Worm (Caenorhabditis elegans) whole organism, midembryonic: ENCODE results near the gene lep-2.

Source experiments
- T22C8.4 ChIP-seq: fragments of 200-800 bp; sonication (Bioruptor generic); IDR thresholded peaks from 2 replicates; pipeline ENCODE4 v1.3.6; 2022; ENCODE audit warnings: missing genetic modification characterization, missing compliant biosample characterization
- cog-1 ChIP-seq: sonication (generic microtip); optimal IDR thresholded peaks from 2 replicates; lab custom pipeline; 2016; ENCODE audit warnings: missing genetic modification characterization, missing compliant biosample characterization
- flt-1 ChIP-seq: fragments of 200-800 bp; sonication (Bioruptor generic); IDR thresholded peaks from 2 replicates; pipeline ENCODE4 v1.3.6; 2022; ENCODE audit warnings: missing genetic modification characterization, missing compliant biosample characterization
- klf-2 ChIP-seq: fragments of 200-800 bp; sonication (Bioruptor generic); conservative IDR thresholded peaks from 2 replicates; pipeline ENCODE4 v1.3.6; 2022; ENCODE audit warnings: missing genetic modification reagents, missing genetic modification characterization, missing compliant biosample characterization
- med-1 ChIP-seq: sonication (generic microtip); optimal IDR thresholded peaks from 2 replicates; lab custom pipeline; 2017; ENCODE audit warnings: missing genetic modification characterization, mild to moderate bottlenecking, missing compliant biosample characterization, antibody characterized with exemption, missing genetic modification reagents; ENCODE audit not compliant: insufficient read depth
- ref-1 ChIP-seq: fragments of 200-800 bp; sonication (Bioruptor generic); conservative IDR thresholded peaks from 2 replicates; pipeline ENCODE4 v1.3.6; 2022; ENCODE audit warnings: missing genetic modification reagents, missing genetic modification characterization, missing compliant biosample characterization
- tab-1 ChIP-seq: fragments of 200-800 bp; sonication (Bioruptor generic); IDR thresholded peaks from 2 replicates; pipeline ENCODE4 v1.3.6; 2022; ENCODE audit warnings: missing genetic modification characterization, missing compliant biosample characterization
- ztf-23 ChIP-seq: fragments of 200-800 bp; sonication (Bioruptor generic); IDR thresholded peaks from 2 replicates; pipeline ENCODE4 v1.3.6; 2022; ENCODE audit warnings: missing genetic modification reagents, missing genetic modification characterization, missing compliant biosample characterization
- ztf-29 ChIP-seq: fragments of 200-800 bp; sonication (Bioruptor generic); IDR thresholded peaks from 2 replicates; pipeline ENCODE4 v1.3.6; 2022; ENCODE audit warnings: missing genetic modification reagents, missing genetic modification characterization, missing compliant biosample characterization

- no peak for TF ChIP-seq cog-1 (tag; lab: Kevin White, UChicago)
- no peak for TF ChIP-seq klf-2 (GFP tag; lab: Robert Waterston, UW)
- TF ChIP-seq ztf-23 (GFP tag; lab: Robert Waterston, UW) = no peak
- no peak for TF ChIP-seq tab-1
- TF ChIP-seq flt-1 (GFP tag; lab: Robert Waterston, UW) = no peak
- no peak for TF ChIP-seq med-1 (GFP tag; lab: Kevin White, UChicago)
- TF ChIP-seq ref-1 (GFP tag; lab: Robert Waterston, UW) = no peak
- TF ChIP-seq T22C8.4 = no peak
- no peak for TF ChIP-seq ztf-29 (GFP tag; lab: Robert Waterston, UW)
Observed at ce11 chrIV:1029939-1030338, 37.9 kb downstream of the lep-2 start, which contains the start of gene abhd-14.
